Worm (Caenorhabditis elegans) whole organism, early embryonic: ENCODE results near the gene T28D6.4.

Source experiments
- B0310.2 ChIP-seq: sonication (generic microtip); optimal IDR thresholded peaks from 2 replicates; lab custom pipeline; 2016; ENCODE audit warnings: mild to moderate bottlenecking, missing genetic modification characterization, missing compliant biosample characterization
- F13C5.2 ChIP-seq: sonication (generic microtip); optimal IDR thresholded peaks from 2 replicates; lab custom pipeline; 2017; ENCODE audit warnings: mild to moderate bottlenecking, missing genetic modification characterization, inconsistent platforms, missing compliant biosample characterization
- aly-1 ChIP-seq: sonication (generic microtip); optimal IDR thresholded peaks from 2 replicates; lab custom pipeline; 2016; ENCODE audit warnings: missing genetic modification characterization, missing compliant biosample characterization
- ama-1 ChIP-seq: fragments of 150-350 bp; optimal IDR thresholded peaks from 2 replicates; lab custom pipeline; 2014
- ceh-13 ChIP-seq: fragments of 200-800 bp; sonication (Bioruptor generic); optimal IDR thresholded peaks from 2 replicates; lab custom pipeline; 2018; ENCODE audit warnings: mild to moderate bottlenecking, missing genetic modification characterization, missing compliant biosample characterization
- ceh-36 ChIP-seq: sonication (generic microtip); optimal IDR thresholded peaks from 2 replicates; lab custom pipeline; 2016; ENCODE audit warnings: missing genetic modification characterization, inconsistent platforms, missing compliant biosample characterization
- ets-7 ChIP-seq: sonication (generic microtip); optimal IDR thresholded peaks from 2 replicates; lab custom pipeline; 2016; ENCODE audit warnings: missing genotype, missing genetic modification characterization, missing compliant biosample characterization
- flt-1 ChIP-seq: fragments of 200-800 bp; sonication (Bioruptor generic); IDR thresholded peaks from 2 replicates; pipeline ENCODE4 v1.3.6; 2022; ENCODE audit warnings: missing genetic modification characterization, missing compliant biosample characterization
- hmbx-1 ChIP-seq: sonication (generic microtip); optimal IDR thresholded peaks from 2 replicates; lab custom pipeline; 2016; ENCODE audit warnings: mild to moderate bottlenecking, missing genetic modification characterization, missing compliant biosample characterization
- hmg-4 ChIP-seq: fragments of 200-800 bp; sonication (Bioruptor generic); optimal IDR thresholded peaks from 2 replicates; lab custom pipeline; 2018; ENCODE audit warnings: mild to moderate bottlenecking, missing genetic modification characterization, missing compliant biosample characterization
- hnd-1 ChIP-seq: sonication (generic microtip); optimal IDR thresholded peaks from 2 replicates; lab custom pipeline; 2016; ENCODE audit warnings: missing genetic modification characterization, missing compliant biosample characterization
- pes-1 ChIP-seq: fragments of 200-800 bp; sonication (Bioruptor generic); IDR thresholded peaks from 2 replicates; pipeline ENCODE4 v1.3.6; 2022; ENCODE audit warnings: missing genetic modification reagents, missing genetic modification characterization, missing compliant biosample characterization
- scrt-1 ChIP-seq: fragments of 200-800 bp; sonication (Bioruptor generic); IDR thresholded peaks from 2 replicates; pipeline ENCODE4 v1.3.6; 2022; ENCODE audit warnings: missing genetic modification characterization, missing compliant biosample characterization
- sea-1 ChIP-seq: fragments of 200-800 bp; sonication (Bioruptor generic); conservative IDR thresholded peaks from 2 replicates; pipeline ENCODE4 v1.3.6; 2022; ENCODE audit warnings: missing genetic modification characterization, missing compliant biosample characterization
- tbx-11 ChIP-seq: fragments of 200-800 bp; sonication (Bioruptor generic); IDR thresholded peaks from 2 replicates; pipeline ENCODE4 v1.3.6; 2022; ENCODE audit warnings: missing genetic modification characterization, missing compliant biosample characterization
- tbx-37 ChIP-seq: fragments of 200-800 bp; sonication (Bioruptor generic); conservative IDR thresholded peaks from 2 replicates; pipeline ENCODE4 v1.3.6; 2022; ENCODE audit warnings: missing genetic modification reagents, missing genetic modification characterization, missing compliant biosample characterization
- tra-4 ChIP-seq: sonication (generic microtip); optimal IDR thresholded peaks from 2 replicates; lab custom pipeline; 2017; ENCODE audit warnings: missing genetic modification characterization, missing compliant biosample characterization

The T28D6.4 gene

DNA sequence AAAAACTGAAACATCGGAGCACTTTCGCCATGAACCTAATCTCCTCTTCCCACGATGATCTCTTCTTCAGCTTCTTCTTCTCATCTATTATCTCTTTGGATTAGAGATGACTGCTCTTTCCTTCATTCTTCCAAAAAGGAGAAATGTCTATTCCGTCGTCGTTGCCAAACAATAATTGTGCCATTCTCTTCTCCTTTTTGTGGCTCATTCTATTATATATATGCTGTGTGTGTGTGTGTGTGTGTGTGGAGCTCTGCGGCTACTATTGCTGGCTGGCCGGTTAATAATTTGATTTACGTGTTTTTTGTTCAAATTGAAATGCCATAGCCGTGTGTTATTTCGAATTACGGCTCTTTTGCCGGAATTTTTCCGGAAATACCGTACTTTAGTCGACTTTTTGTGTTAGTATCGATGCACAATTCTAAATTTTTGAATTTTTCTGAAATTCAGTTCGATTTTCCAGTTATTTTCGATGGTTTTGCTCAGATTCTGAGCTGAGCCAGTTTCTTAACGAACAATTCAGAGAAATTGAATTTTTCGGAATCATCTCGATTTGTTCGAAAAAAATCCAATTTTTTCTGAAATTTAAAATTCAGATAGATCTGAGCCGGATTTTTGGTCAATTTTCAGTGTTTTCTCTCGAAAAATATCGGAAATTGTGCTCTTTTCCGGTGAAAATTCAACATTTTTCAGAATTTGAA, 27.1 kb upstream of the T28D6.4 start, which contains the start of gene T28D6.5:
T28D6.5 (plus strand) TSS at position 651 of the 701 bp plus-strand sequence.
- TF ChIP-seq hnd-1 (tag; lab: Kevin White, UChicago) (no peak), aly-1 (tag; lab: Kevin White, UChicago) (no peak), hmbx-1 (tag; lab: Kevin White, UChicago) (no peak), tbx-37 (GFP tag; lab: Robert Waterston, UW) (no peak), flt-1 (GFP tag; lab: Robert Waterston, UW) (no peak), tbx-11 (GFP tag; lab: Robert Waterston, UW) (no peak), tra-4 (tag; lab: Kevin White, UChicago) (no peak), F13C5.2 (no peak), pes-1 (no peak), B0310.2 (tag; lab: Kevin White, UChicago) (no peak), sea-1 (GFP tag; lab: Robert Waterston, UW) (no peak)

DNA sequence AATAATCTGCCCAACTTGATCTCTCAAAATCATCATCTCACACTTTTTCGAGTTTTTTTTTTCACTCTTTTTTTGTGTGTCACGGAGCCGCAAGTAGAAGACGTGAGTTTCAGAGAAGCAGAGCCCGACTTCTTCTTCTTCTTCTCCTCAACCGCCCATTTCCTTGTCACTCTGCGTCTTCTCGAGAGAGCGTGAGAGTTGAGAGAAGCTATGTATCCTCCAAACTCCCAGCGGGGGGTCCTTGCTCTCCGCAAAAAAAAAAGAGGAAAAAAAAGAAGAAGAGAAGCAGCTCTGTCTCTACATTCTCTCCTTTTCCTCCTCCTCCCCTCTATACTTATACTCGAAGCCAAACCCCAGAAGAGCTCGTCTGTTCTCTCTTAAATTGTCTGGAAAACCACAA, 25.9 kb upstream of the T28D6.4 start:
- TF ChIP-seq sea-1 (GFP tag; lab: Robert Waterston, UW) (no peak), flt-1 (GFP tag; lab: Robert Waterston, UW) (no peak), ets-7 (no peak)

- TF ChIP-seq flt-1 (GFP tag; lab: Robert Waterston, UW) (no peak), B0310.2 (tag; lab: Kevin White, UChicago) (no peak), aly-1 (tag; lab: Kevin White, UChicago) (no peak), ama-1 (no peak), sea-1 (GFP tag; lab: Robert Waterston, UW) (no peak), hmbx-1 (tag; lab: Kevin White, UChicago) (no peak), hmg-4 (GFP tag; lab: Kevin White, UChicago) (no peak), scrt-1 (no peak), ceh-36 (no peak), F13C5.2 (no peak)
These were observed 24.2 kb upstream of the T28D6.4 start for ce11 chrIII:11336072-11336471.

DNA sequence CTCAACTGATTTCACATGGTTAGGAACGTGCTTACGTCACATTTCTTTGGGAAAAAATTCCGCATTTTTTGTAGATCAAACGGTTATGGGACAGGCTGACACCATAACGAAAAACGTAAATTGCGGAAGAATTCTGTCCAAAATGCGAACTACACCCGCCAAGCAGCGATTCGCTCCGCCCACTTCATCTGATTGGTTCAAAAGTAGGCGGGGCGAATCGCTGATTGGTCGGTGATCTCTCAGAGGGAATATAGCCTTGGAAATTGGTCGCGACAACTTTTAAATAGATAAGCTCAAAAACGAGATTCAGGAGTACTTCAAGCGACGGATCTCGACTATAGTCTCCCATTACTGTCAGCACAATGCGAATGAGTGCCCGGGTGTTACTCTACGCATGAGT, 22.6 kb upstream of the T28D6.4 start:
- no peak for TF ChIP-seq flt-1 (GFP tag; lab: Robert Waterston, UW)
- TF ChIP-seq scrt-1 = no peak
- no peak for TF ChIP-seq tra-4 (tag; lab: Kevin White, UChicago)
- no peak for TF ChIP-seq aly-1 (tag; lab: Kevin White, UChicago)
- TF ChIP-seq B0310.2 (tag; lab: Kevin White, UChicago) = no peak
- TF ChIP-seq ceh-36 = no peak
- TF ChIP-seq F13C5.2 = no peak
- no peak for TF ChIP-seq tbx-11 (GFP tag; lab: Robert Waterston, UW)

- TF ChIP-seq hnd-1 (tag; lab: Kevin White, UChicago) (no peak), pes-1 (no peak), tra-4 (tag; lab: Kevin White, UChicago) (no peak), tbx-37 (GFP tag; lab: Robert Waterston, UW) (no peak), ets-7 (no peak), sea-1 (GFP tag; lab: Robert Waterston, UW) (no peak), tbx-11 (GFP tag; lab: Robert Waterston, UW) (no peak), aly-1 (tag; lab: Kevin White, UChicago) (no peak)
These were observed 18.8 kb upstream of the T28D6.4 start for ce11 chrIII:11341466-11341865.

DNA sequence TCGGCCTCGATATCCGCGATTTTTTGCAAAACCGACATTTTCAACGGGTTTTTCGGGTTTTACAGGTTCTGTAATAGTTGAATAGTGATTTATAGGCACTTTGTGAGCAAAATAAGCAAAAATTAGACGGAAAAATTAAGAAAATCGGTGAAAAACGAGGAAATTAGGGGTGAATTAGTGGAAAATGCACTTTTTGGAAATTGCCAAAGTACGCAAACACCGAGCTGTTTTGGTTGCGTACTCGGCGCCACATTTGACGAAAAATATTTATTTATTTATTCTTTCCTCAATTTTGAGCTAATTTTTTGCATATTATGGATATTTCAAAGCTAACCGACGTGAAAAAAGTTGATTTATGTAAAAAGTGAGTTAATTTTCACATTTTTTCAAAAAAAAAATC, 17.2 kb upstream of the T28D6.4 start, which contains the start of the genes T28D6.6 and pen-2:
T28D6.6 (minus strand) TSS at position 68 of the 400 bp plus-strand sequence.
pen-2 (plus strand) TSS at position 282 of the 400 bp plus-strand sequence.
- TF ChIP-seq F13C5.2 (peak; percentile 48), tra-4 (tag; lab: Kevin White, UChicago) (no peak), ceh-36 (no peak), pes-1 (no peak)

DNA sequence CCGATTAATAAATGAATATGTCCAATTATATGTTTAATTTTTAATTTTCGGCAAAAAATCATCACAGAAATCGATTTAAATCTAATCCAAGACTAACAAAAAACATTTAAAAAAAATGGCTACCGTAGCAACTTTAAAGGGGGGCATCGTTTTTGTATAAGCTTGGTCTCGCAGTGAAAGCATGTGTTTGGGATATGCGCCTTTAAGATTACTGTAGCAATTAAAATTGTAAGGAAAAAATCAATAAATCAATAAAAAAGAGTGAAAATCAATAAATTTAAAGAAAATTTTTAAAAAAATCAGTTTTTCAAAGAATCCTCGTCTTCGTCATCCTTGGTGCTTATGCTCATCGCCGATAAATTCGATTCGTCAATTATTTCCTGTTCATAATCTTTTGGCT, 16.1 kb upstream of the T28D6.4 start:
- TF ChIP-seq sea-1 (GFP tag; lab: Robert Waterston, UW) = no peak
- TF ChIP-seq scrt-1 = no peak
- TF ChIP-seq tra-4 (tag; lab: Kevin White, UChicago) = no peak
- TF ChIP-seq tbx-11 (GFP tag; lab: Robert Waterston, UW) = no peak
- TF ChIP-seq ceh-13 (GFP tag; lab: Kevin White, UChicago) = no peak
- no peak for TF ChIP-seq hnd-1 (tag; lab: Kevin White, UChicago)
- no peak for TF ChIP-seq F13C5.2
- TF ChIP-seq aly-1 (tag; lab: Kevin White, UChicago) = no peak
- no peak for TF ChIP-seq ets-7
- TF ChIP-seq ama-1 = no peak
- no peak for TF ChIP-seq tbx-37 (GFP tag; lab: Robert Waterston, UW)
- TF ChIP-seq hmbx-1 (tag; lab: Kevin White, UChicago) = no peak
- TF ChIP-seq flt-1 (GFP tag; lab: Robert Waterston, UW) = no peak
- no peak for TF ChIP-seq B0310.2 (tag; lab: Kevin White, UChicago)
- TF ChIP-seq ceh-36 = no peak
- no peak for TF ChIP-seq hmg-4 (GFP tag; lab: Kevin White, UChicago)
- no peak for TF ChIP-seq pes-1

DNA sequence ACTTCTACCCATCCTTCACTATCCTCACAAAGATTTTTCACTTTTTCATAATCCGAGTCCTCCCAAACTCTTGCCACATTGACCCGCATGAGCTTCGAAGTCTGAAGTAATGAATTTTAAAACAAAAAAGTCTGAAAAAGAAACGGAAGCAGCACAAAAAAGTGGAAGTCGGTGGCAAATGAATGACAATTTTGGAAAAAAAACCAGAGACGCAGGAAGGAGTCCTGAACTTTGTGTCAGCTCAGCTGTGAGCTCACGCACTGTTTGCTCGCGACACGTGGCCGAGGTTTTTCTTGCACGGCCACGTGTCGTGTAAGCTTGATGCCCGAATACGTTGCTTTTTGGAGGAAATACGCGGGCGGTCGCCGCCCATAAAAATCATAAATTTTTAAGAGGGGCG, 13.9 kb upstream of the T28D6.4 start, which contains the start of gene T28D6.7:
T28D6.7 (minus strand) TSS at position 101 of the 400 bp plus-strand sequence.
- no peak for TF ChIP-seq tbx-11 (GFP tag; lab: Robert Waterston, UW)
